Worm (Caenorhabditis elegans) whole organism, L4 larva: ENCODE measurements around the gene sri-50.

Source experiments
- ceh-32 ChIP-seq: sonication (generic microtip); optimal IDR thresholded peaks from 2 replicates; lab custom pipeline; 2016; ENCODE audit warnings: mild to moderate bottlenecking, missing genetic modification characterization, missing compliant biosample characterization; ENCODE audit not compliant: poor library complexity
- fkh-10 ChIP-seq: fragments of 150-350 bp; optimal IDR thresholded peaks from 2 replicates; lab custom pipeline; 2014; ENCODE audit warnings: missing biosample characterization, missing genetic modification reagents, missing genetic modification characterization

ce11 chrII:3244070-3244469 is 40.6 kb downstream of the sri-50 start, which contains the start of gene C17F4.12:
- TF ChIP-seq fkh-10 (no peak), ceh-32 (no peak)
